Fruit fly (Drosophila melanogaster): ENCODE measurements around the gene sit.

Gene sit

DNA sequence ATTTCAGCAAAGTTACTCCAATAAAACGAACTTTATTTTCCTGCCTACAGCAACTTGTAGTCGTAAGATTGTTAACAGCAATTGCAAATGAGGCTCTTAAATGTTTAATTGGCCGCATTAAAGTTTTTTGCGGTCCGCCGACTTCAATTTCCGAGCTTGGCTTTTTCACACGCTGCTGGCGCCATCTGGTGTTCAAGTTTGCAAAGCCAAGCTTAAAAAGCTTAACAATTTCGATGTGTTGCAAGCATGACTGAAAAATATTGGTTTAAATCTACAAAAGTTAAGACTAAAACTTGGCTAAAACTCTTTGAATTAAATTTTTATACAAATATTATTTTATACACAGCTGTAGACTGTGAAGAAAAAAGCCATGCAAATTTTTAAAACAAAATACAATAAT is 2.3 kb upstream of the sit start:
- TF ChIP-seq CG7045 (GFP tag; optimal IDR thresholded peaks at IDR 0.05) (no peak), cic (GFP tag; optimal IDR thresholded peaks at IDR 0.05) (no peak), tj (GFP tag; optimal IDR thresholded peaks at IDR 0.05) (no peak), bab1 (GFP tag; optimal IDR thresholded peaks at IDR 0.05) (no peak), Mnt (GFP tag; optimal IDR thresholded peaks at IDR 0.05) (no peak), CG12768 (GFP tag; optimal IDR thresholded peaks at IDR 0.05) (no peak), Clk (GFP tag; optimal IDR thresholded peaks at IDR 0.05) (no peak), pad (GFP tag; optimal IDR thresholded peaks at IDR 0.05) (no peak), kay (GFP tag; ENCODE audit: borderline replicate concordance) (no peak), Crg-1 (GFP tag; optimal IDR thresholded peaks at IDR 0.05) (no peak), Hr96 (GFP tag; optimal IDR thresholded peaks at IDR 0.05) (no peak), ovo (GFP tag; optimal IDR thresholded peaks at IDR 0.05) (no peak), CG7101 (tag; optimal IDR thresholded peaks at IDR 0.05) (no peak), CG33017 (tag; optimal IDR thresholded peaks at IDR 0.05) (no peak), CG5204 (GFP tag; optimal IDR thresholded peaks at IDR 0.05) (no peak), CG1620 (GFP tag; optimal IDR thresholded peaks at IDR 0.05) (no peak), CG14711 (tag; optimal IDR thresholded peaks at IDR 0.05) (no peak), CG11617 (GFP tag; optimal IDR thresholded peaks at IDR 0.05) (no peak)

DNA sequence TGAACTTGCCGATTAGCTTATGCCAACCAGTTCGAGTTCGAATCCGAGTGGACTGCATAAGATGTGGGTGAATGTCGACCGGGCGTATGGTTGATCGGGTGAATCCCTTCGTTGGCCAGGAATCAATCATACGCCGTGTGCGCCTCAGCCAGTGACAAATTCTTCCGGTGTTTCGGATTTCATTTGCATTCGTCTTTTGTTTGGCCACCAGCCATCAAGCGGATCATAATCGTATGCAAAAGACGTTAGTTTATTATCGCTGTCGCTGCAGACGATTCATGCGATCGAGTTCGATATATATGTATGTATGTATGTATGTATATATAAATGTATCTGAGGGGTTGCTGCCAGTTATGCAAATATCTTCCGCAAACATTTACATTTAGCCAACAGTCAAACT is 1.7 kb upstream of the sit start:
- TF ChIP-seq CG12768 (GFP tag; optimal IDR thresholded peaks at IDR 0.05) (no peak), CG5204 (GFP tag; optimal IDR thresholded peaks at IDR 0.05) (no peak), Mnt (GFP tag; optimal IDR thresholded peaks at IDR 0.05) (no peak), cic (GFP tag; optimal IDR thresholded peaks at IDR 0.05) (no peak), CG14711 (tag; optimal IDR thresholded peaks at IDR 0.05) (no peak)

DNA sequence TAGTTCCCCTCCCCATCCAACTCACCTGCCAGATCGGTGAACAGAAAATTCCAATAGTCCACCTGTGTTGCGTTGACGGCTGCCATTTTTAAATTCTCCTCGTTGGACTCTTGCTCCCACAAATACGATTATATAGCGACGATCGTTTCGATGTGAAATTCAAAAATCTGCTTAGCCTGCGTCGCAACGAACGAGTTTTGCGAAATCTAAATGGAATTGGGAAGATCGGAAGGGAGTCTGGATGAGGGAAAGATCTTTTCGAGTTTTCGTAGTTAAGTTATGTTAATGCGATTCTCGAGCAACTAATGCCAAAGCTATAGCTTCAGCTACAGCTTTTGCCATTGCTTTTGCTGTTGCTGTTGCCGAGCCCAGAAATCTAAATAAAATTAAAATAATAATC is 2.1 kb downstream of the sit start:
- no peak for TF ChIP-seq kay (GFP tag; ENCODE audit: borderline replicate concordance)
- no peak for TF ChIP-seq ovo (GFP tag; optimal IDR thresholded peaks at IDR 0.05)
- TF ChIP-seq CG11617 (GFP tag; optimal IDR thresholded peaks at IDR 0.05): no peak

DNA sequence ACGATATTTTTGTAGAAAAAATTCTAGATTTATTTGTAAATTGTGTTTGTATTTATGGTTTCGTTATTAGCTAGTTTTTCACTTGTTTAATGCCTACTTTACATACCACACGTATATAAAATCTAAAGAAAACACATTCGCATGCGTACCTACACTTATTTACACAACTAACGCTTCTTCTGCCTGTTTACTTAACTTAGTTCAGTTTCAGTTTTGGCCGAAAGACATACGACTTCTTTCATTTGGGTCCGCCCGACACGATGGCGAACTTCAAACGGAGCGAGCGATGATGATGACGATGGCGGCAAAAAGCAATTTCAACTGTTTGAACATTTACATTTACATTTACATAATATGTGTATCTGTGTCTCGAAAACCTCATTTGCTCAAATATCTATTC is 4.0 kb downstream of the sit start:
- TF ChIP-seq kay (GFP tag; ENCODE audit: borderline replicate concordance) (no peak), CG14711 (tag; optimal IDR thresholded peaks at IDR 0.05) (no peak), CG5204 (GFP tag; optimal IDR thresholded peaks at IDR 0.05) (no peak), CG7101 (tag; optimal IDR thresholded peaks at IDR 0.05) (no peak), CG11617 (GFP tag; optimal IDR thresholded peaks at IDR 0.05) (no peak), ovo (GFP tag; optimal IDR thresholded peaks at IDR 0.05) (no peak), Clk (GFP tag; optimal IDR thresholded peaks at IDR 0.05) (no peak), CG33017 (tag; optimal IDR thresholded peaks at IDR 0.05) (no peak), toe (GFP tag; optimal IDR thresholded peaks at IDR 0.05) (no peak), cic (GFP tag; optimal IDR thresholded peaks at IDR 0.05) (no peak), tj (GFP tag; optimal IDR thresholded peaks at IDR 0.05) (no peak), cnc (optimal IDR thresholded peaks at IDR 0.05) (no peak), Mnt (GFP tag; optimal IDR thresholded peaks at IDR 0.05) (no peak), Crg-1 (GFP tag; optimal IDR thresholded peaks at IDR 0.05) (no peak)

DNA sequence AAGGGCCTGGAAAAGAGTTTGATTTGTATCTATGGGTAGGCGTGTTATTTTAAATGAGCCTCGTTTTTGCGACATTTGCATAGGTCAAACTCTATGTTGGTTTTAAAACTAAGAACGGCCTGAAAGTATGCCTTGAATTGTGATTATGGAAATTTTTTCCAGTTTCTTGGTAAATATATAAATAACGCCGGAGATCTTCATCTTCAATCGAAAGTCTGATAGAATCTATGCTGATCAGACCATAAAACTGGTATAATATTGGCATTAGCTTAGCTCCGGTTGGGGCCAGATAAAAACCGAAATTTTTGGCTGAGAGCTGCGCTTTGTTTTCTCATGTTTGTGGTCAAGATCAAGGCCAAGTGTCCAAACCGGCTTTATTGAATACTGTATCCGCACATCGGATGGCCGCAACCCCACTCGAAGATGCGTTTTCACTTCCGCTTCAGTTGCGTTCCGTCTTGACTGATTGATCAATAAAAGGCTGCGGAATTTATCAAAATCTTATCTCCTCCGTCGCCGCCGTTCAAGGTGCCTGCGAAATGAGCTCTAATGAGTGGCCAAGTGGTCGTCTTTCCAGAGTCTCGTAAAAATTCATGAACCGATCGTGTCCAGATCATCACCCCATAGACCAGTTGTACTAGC is 5.2 kb downstream of the sit start:
- TF ChIP-seq CG11617 (GFP tag; optimal IDR thresholded peaks at IDR 0.05): no peak
- no peak for TF ChIP-seq toe (GFP tag; optimal IDR thresholded peaks at IDR 0.05)

DNA sequence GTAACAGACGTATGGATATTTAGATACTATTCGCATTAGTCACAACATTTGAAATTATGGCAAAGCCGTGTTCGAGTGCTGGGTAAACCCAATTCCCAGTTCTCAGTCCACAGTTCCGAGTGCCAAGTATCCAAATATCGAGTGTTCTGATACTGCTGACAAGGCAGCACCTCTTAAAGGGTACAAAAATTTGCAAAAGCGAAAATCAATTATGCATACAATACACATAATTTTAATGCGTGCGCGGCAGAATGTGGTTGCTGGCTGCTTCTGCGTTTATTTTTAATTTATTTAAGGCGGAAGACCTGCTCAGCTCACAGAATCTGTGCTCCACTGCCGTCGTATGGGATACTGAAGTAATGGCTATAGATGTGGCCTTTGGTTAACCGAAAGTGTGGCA is 9.7 kb downstream of the sit start:
- TF ChIP-seq pad (GFP tag; optimal IDR thresholded peaks at IDR 0.05) (no peak), tj (GFP tag; optimal IDR thresholded peaks at IDR 0.05) (peak; percentile 98), CG5204 (GFP tag; optimal IDR thresholded peaks at IDR 0.05) (no peak), bab1 (GFP tag; optimal IDR thresholded peaks at IDR 0.05) (no peak)

DNA sequence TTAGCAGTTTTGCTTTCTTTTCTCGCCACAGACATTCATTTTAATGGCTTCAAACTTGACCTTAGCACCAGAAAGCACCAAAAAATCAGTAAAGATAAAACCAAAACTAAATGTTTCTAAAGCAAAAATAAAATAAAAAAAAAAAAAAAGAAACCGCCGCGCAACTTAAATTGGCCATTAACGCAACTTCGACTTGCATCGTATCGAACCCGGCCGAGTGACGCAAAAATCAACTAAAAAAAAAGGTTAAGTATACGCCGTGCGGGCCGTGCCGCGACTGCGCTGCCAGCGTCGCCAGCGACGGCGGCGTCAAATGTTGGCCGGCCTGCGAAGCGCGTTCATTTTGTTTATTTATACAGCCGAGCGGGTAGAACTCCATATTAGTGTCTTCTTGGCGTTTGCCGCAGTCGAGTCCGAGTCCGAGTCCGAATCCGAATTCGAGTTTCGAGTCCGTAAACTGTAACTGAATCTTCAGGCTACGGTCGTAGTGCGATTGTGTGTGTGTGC is 12.0 kb downstream of the sit start, which contains the start of gene bond:
TSS of gene bond (plus strand) at position 375 of the 507 bp plus-strand sequence.
- TF ChIP-seq ovo (GFP tag; optimal IDR thresholded peaks at IDR 0.05) (no peak), tj (GFP tag; optimal IDR thresholded peaks at IDR 0.05) (peak; percentile 87)

DNA sequence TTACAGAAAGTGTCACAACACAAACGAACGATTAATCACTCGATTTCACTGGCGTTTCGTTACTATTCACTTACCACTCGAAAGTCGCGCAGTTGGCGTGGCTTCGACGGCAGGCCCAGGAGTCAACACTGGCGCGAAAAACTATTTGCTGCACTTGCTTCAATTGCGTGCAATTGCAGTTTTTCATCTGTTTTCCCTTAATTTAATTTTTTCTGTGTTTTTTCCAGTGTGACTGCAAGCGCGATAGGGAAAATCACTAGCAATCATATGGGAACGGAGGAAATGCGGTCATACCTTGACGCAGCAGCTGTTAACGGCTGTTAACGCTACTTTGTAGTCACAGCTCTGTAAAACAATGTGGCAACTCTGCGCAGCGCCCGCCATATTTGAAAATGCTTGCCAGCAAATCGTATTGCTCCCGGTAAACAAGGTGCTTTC is 14.8 kb downstream of the sit start, which contains the start of gene AdipoR:
TSS of gene AdipoR (minus strand) at position 262 of the 438 bp plus-strand sequence.
- TF ChIP-seq CG14711 (tag; optimal IDR thresholded peaks at IDR 0.05) (no peak), bab1 (GFP tag; optimal IDR thresholded peaks at IDR 0.05) (peak; percentile 60), ovo (GFP tag; optimal IDR thresholded peaks at IDR 0.05) (peak; percentile 56), CG12768 (GFP tag; optimal IDR thresholded peaks at IDR 0.05) (peak; percentile 17), Hr96 (GFP tag; optimal IDR thresholded peaks at IDR 0.05) (peak; percentile 48), cic (GFP tag; optimal IDR thresholded peaks at IDR 0.05) (peak; percentile 33), CG33017 (tag; optimal IDR thresholded peaks at IDR 0.05) (no peak), Mnt (GFP tag; optimal IDR thresholded peaks at IDR 0.05) (peak; percentile 76), CG7101 (tag; optimal IDR thresholded peaks at IDR 0.05) (no peak), tj (GFP tag; optimal IDR thresholded peaks at IDR 0.05) (peak; percentile 50), CG1620 (GFP tag; optimal IDR thresholded peaks at IDR 0.05) (peak; percentile 36), Crg-1 (GFP tag; optimal IDR thresholded peaks at IDR 0.05) (no peak), CG7045 (GFP tag; optimal IDR thresholded peaks at IDR 0.05) (peak; percentile 26), CG11617 (GFP tag; optimal IDR thresholded peaks at IDR 0.05) (peak; percentile 52)

All from whole organism, adult.